Worm (Caenorhabditis elegans) whole organism, L1 larva: ENCODE measurements around the gene F13B6.1.
A peak's percentile ranks its signal among the peaks of the same experiment; 100 is the strongest.

Experiments
- C34B4.2 ChIP-seq: sonication (generic microtip); optimal IDR thresholded peaks from 2 replicates; lab custom pipeline; 2017; ENCODE audit warnings: mild to moderate bottlenecking, missing genetic modification characterization, missing compliant biosample characterization
- alr-1 ChIP-seq: fragments of 200-800 bp; sonication (Bioruptor generic); optimal IDR thresholded peaks from 2 replicates; lab custom pipeline; 2018; ENCODE audit warnings: borderline replicate concordance, mild to moderate bottlenecking, missing genetic modification characterization, missing compliant biosample characterization
- aly-2 ChIP-seq: fragments of 150-350 bp; optimal IDR thresholded peaks from 2 replicates; lab custom pipeline; 2014; ENCODE audit warnings: missing biosample characterization, missing genetic modification characterization
- blmp-1 ChIP-seq: fragments of 150-350 bp; optimal IDR thresholded peaks from 2 replicates; lab custom pipeline; 2014; ENCODE audit warnings: missing biosample characterization, missing genetic modification characterization
- ceh-63 ChIP-seq: fragments of 200-800 bp; sonication (Bioruptor generic); optimal IDR thresholded peaks from 2 replicates; lab custom pipeline; 2018; ENCODE audit warnings: mild to moderate bottlenecking, missing genetic modification characterization, missing compliant biosample characterization
- ceh-8 ChIP-seq: fragments of 200-800 bp; sonication (Bioruptor generic); optimal IDR thresholded peaks from 2 replicates; lab custom pipeline; 2018; ENCODE audit warnings: mild to moderate bottlenecking, missing genetic modification characterization, moderate library complexity, missing compliant biosample characterization
- ceh-82 ChIP-seq, 3 experiments: fragments of 150-350 bp in 1 of 3; sonication (generic microtip) in 2 of 3; optimal IDR thresholded peaks; 2 replicates each; lab custom pipeline; 2014 to 2017; ENCODE audit warnings: missing biosample characterization in 3 of 3, missing genetic modification characterization in 3 of 3
- dpl-1 ChIP-seq, 3 experiments: fragments of 150-350 bp in 2 of 3; sonication (generic microtip) in 1 of 3; optimal IDR thresholded peaks; 2 replicates each; lab custom pipeline; 2014 to 2017; ENCODE audit warnings: missing biosample characterization in 3 of 3, missing genetic modification characterization in 3 of 3, missing genetic modification reagents in 3 of 3
- efl-1 ChIP-seq, 4 experiments: fragments of 150-350 bp; optimal IDR thresholded peaks in 3 of 4; peaks in 1 of 4; 1 replicate in 1 of 4; 2 replicates in 3 of 4; lab custom pipeline; 2014; ENCODE audit warnings: missing biosample characterization in 2 of 4, missing genetic modification characterization in 2 of 4, missing genetic modification reagents in 2 of 4
- fkh-10 ChIP-seq: sonication (generic microtip); optimal IDR thresholded peaks from 2 replicates; lab custom pipeline; 2017; ENCODE audit warnings: missing biosample characterization, missing genetic modification reagents, missing genetic modification characterization
- fkh-8 ChIP-seq: sonication (generic microtip); optimal IDR thresholded peaks from 2 replicates; lab custom pipeline; 2016; ENCODE audit warnings: mild to moderate bottlenecking, missing genetic modification characterization, missing compliant biosample characterization
- grh-1 ChIP-seq: fragments of 200-800 bp; sonication (Bioruptor generic); IDR thresholded peaks from 2 replicates; pipeline ENCODE4 v1.3.6; 2022; ENCODE audit warnings: missing genetic modification reagents, missing genetic modification characterization, missing compliant biosample characterization
- hlh-17 ChIP-seq: fragments of 200-800 bp; sonication (Bioruptor generic); optimal IDR thresholded peaks from 2 replicates; lab custom pipeline; 2018; ENCODE audit warnings: missing genetic modification characterization, mild to moderate bottlenecking, missing compliant biosample characterization, moderate library complexity, borderline replicate concordance
- isw-1 ChIP-seq: fragments of 200-800 bp; sonication (Bioruptor generic); IDR thresholded peaks from 2 replicates; pipeline ENCODE4 v1.3.6; 2022; ENCODE audit warnings: missing genetic modification characterization, missing compliant biosample characterization
- lin-14 ChIP-seq: fragments of 200-800 bp; sonication (Bioruptor generic); optimal IDR thresholded peaks from 2 replicates; lab custom pipeline; 2018; ENCODE audit warnings: mild to moderate bottlenecking, missing genetic modification characterization, moderate library complexity, missing compliant biosample characterization
- lsy-2 ChIP-seq, 2 experiments: fragments of 150-350 bp; optimal IDR thresholded peaks; 2 replicates each; lab custom pipeline; 2014; ENCODE audit warnings: missing biosample characterization in 2 of 2, missing genetic modification characterization in 2 of 2
- mef-2 ChIP-seq: fragments of 150-350 bp; optimal IDR thresholded peaks from 2 replicates; lab custom pipeline; 2014; ENCODE audit warnings: missing biosample characterization, missing genetic modification characterization
- nhr-28 ChIP-seq: fragments of 150-350 bp; optimal IDR thresholded peaks from 2 replicates; lab custom pipeline; 2014; ENCODE audit warnings: missing biosample characterization, missing genetic modification characterization
- nhr-47 ChIP-seq: sonication (generic microtip); optimal IDR thresholded peaks from 2 replicates; lab custom pipeline; 2016; ENCODE audit warnings: mild to moderate bottlenecking, missing genetic modification characterization, moderate library complexity, missing compliant biosample characterization
- nhr-71 ChIP-seq: sonication (generic microtip); optimal IDR thresholded peaks from 2 replicates; lab custom pipeline; 2016; ENCODE audit warnings: mild to moderate bottlenecking, missing genetic modification characterization, moderate library complexity, missing compliant biosample characterization
- nhr-84 ChIP-seq: sonication (generic microtip); optimal IDR thresholded peaks from 2 replicates; lab custom pipeline; 2017; ENCODE audit warnings: missing biosample characterization, missing genetic modification characterization
- pag-3 ChIP-seq: sonication (generic microtip); optimal IDR thresholded peaks from 2 replicates; lab custom pipeline; 2017; ENCODE audit warnings: missing genetic modification characterization, mild to moderate bottlenecking, missing compliant biosample characterization, antibody characterized with exemption, borderline replicate concordance; ENCODE audit not compliant: insufficient read depth
- pax-3 ChIP-seq: fragments of 200-800 bp; sonication (Bioruptor generic); optimal IDR thresholded peaks from 2 replicates; lab custom pipeline; 2018; ENCODE audit warnings: mild to moderate bottlenecking, missing genetic modification characterization, moderate library complexity, missing compliant biosample characterization
- pqm-1 ChIP-seq: sonication (generic microtip); optimal IDR thresholded peaks from 3 replicates; lab custom pipeline; 2017; ENCODE audit warnings: missing biosample characterization, missing genetic modification characterization
- rnt-1 ChIP-seq: sonication (generic microtip); optimal IDR thresholded peaks from 2 replicates; lab custom pipeline; 2016; ENCODE audit warnings: mild to moderate bottlenecking, missing genetic modification characterization, moderate library complexity, missing compliant biosample characterization
- sptf-1 ChIP-seq: fragments of 150-350 bp; optimal IDR thresholded peaks from 2 replicates; lab custom pipeline; 2014; ENCODE audit warnings: missing biosample characterization, missing genetic modification characterization
- sup-37 ChIP-seq: fragments of 200-800 bp; sonication (Bioruptor generic); optimal IDR thresholded peaks from 2 replicates; lab custom pipeline; 2018; ENCODE audit warnings: mild to moderate bottlenecking, missing genetic modification characterization, missing compliant biosample characterization

F13B6.1 gene

ce11 chrIV:7445236-7445635, 11.1 kb upstream of the F13B6.1 start, which contains the start of gene valv-1:
TSS of gene valv-1 (minus strand) at chrIV:7445336.
- TF ChIP-seq mef-2 (tag; lab: Kevin White, UChicago), result no peak
- no peak for TF ChIP-seq C34B4.2

DNA sequence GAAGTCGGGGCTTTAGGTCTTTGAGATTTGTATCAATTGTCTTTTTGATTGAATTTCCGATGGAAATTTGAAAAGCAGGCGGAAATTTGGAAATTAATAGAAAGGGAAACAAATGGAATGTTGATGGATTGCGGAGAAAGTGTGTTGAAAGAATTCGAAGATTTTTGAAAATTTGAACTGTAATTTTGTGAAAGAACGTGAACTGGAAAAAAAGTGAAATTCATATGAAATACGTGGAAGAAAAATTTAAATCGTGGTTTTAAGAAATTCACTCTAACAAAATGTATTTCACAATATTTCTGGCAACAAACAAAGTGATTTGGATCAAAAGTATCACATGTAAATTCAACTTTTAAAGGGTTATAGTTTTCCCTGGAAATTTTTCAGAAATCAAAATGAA, 10.3 kb upstream of the F13B6.1 start, which contains the start of gene B0496.1:
B0496.1 (plus strand) TSS at position 301 of the 400 bp plus-strand sequence.
- TF ChIP-seq blmp-1 (tag; lab: Kevin White, UChicago), result peak; percentile 41
- no peak for TF ChIP-seq nhr-71 (tag; lab: Kevin White, UChicago)

- TF ChIP-seq pax-3 (tag; lab: Kevin White, UChicago), result no peak
- no peak for TF ChIP-seq pqm-1 (tag; lab: Kevin White, UChicago)
- no peak for TF ChIP-seq nhr-84 (tag; lab: Kevin White, UChicago)
- no peak for TF ChIP-seq sptf-1 (tag; lab: Kevin White, UChicago)
Observed at ce11 chrIV:7447556-7447955, 8.8 kb upstream of the F13B6.1 start, which contains the start of gene B0496.2. TSS of gene B0496.2 (plus strand) at chrIV:7447856.

DNA sequence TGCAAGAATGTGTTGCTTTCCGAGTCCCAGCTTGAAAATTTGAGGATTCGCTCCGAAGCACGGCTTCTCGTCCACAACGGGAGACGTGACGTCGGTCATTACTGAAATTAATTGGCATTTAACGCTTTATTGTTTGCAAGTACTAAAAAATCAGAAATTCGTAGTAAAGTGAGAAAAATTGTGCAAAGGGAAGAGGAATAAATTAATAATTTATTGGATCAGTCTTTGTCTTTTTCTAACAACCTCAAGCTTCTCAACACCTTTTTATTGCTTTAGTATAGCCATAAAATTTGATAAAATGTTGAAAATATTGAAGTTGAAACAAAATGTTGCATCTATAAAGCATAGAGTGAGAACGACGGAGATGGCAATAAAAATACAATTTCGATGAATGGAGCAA, 5.0 kb upstream of the F13B6.1 start, which contains the start of gene tes-1:
tes-1 (minus strand) TSS at position 101 of the 400 bp plus-strand sequence.
- TF ChIP-seq rnt-1 (tag; lab: Kevin White, UChicago), result no peak
- TF ChIP-seq efl-1 (optimal IDR thresholded peaks at IDR 0.05; lab: Kevin White, UChicago), result no peak
- TF ChIP-seq efl-1 (GFP tag; optimal IDR thresholded peaks at IDR 0.05 in 1 of 2; lab: Kevin White, UChicago), result no peak
- no peak for TF ChIP-seq alr-1
- TF ChIP-seq ceh-63 (GFP tag; lab: Kevin White, UChicago), result no peak
- no peak for TF ChIP-seq hlh-17
- no peak for TF ChIP-seq pag-3 (tag; lab: Kevin White, UChicago)
- no peak for TF ChIP-seq nhr-47 (tag; lab: Kevin White, UChicago)
- no peak for TF ChIP-seq lsy-2 (tag; optimal IDR thresholded peaks at IDR 0.05; lab: Kevin White, UChicago)
- TF ChIP-seq nhr-28, result no peak

DNA sequence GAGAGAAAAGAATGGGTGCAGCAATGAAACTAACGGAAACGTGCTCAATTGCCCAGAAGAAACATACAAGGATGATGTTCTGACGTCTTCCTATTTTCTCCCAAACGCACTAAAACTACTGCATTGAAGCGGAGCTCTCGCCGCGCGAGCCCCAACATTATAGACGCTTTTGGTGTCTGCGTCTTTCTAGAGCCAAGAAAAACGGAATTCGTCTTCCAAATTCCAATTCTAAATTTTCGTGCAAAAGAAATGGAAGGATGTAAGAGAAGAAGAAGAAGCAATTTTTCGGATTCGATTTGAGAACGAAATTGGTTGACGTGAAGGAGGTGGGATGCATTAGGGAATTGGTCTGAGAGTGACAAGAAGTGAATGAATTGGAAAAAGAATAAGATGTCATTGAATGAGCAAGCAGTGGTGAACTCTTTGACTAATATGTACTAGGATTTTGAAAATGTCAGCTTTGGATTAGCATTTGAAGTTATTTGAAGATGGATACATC, 2.6 kb upstream of the F13B6.1 start:
- TF ChIP-seq blmp-1 (tag; lab: Kevin White, UChicago), result no peak
- TF ChIP-seq isw-1 (GFP tag; lab: Robert Waterston, UW), result 0 out of 2 replicates have a peak, but pooled peaks have one; percentile 7
- TF ChIP-seq lin-14 (GFP tag; lab: Kevin White, UChicago), result peak; percentile 74
- TF ChIP-seq ceh-63 (GFP tag; lab: Kevin White, UChicago), result no peak
- TF ChIP-seq dpl-1 (GFP tag; optimal IDR thresholded peaks at IDR 0.05; lab: Kevin White, UChicago), result no peak
- TF ChIP-seq aly-2 (tag; lab: Kevin White, UChicago), result no peak
- peak; percentile 28 for TF ChIP-seq ceh-8 (GFP tag; lab: Kevin White, UChicago)
- peak in 1 of 3 experiments; percentile 36 for TF ChIP-seq ceh-82 (tag; optimal IDR thresholded peaks at IDR 0.05; lab: Kevin White, UChicago)
- peak; percentile 17 for TF ChIP-seq fkh-8 (tag; lab: Kevin White, UChicago)
- peak; percentile 16 for TF ChIP-seq fkh-10 (GFP tag; lab: Kevin White, UChicago)

DNA sequence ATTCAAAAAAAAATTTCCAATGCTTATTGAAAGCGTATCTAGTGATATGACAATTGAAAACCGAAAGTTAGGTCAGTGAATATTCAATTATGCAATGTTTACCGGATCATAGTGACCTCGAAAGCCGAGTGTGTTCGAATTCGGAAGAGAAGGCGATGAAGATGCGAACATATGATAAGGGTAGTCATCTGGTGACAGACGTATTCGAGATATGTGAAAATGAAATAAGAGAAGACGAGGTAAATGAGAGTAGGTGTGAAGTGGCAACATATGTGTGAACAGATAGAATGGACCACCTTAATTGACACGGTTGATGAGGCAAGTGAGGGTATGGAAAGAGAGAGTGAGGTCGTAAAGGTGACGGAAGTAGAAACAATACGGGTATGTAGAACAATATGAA, 1.4 kb upstream of the F13B6.1 start:
- no peak for TF ChIP-seq alr-1
- no peak for TF ChIP-seq efl-1 (optimal IDR thresholded peaks at IDR 0.05; lab: Kevin White, UChicago)
- TF ChIP-seq efl-1 (GFP tag; optimal IDR thresholded peaks at IDR 0.05 in 1 of 2; lab: Kevin White, UChicago), result no peak
- TF ChIP-seq sup-37 (GFP tag; lab: Kevin White, UChicago), result no peak
- no peak for TF ChIP-seq grh-1 (GFP tag; lab: Robert Waterston, UW)
- peak; percentile 60 for TF ChIP-seq blmp-1 (tag; lab: Kevin White, UChicago)

- TF ChIP-seq grh-1 (GFP tag; lab: Robert Waterston, UW) (no peak), mef-2 (tag; lab: Kevin White, UChicago) (no peak), pax-3 (tag; lab: Kevin White, UChicago) (no peak), aly-2 (tag; lab: Kevin White, UChicago) (no peak)
Observed at ce11 chrIV:7460225-7460624, 3.9 kb downstream of the F13B6.1 start, which contains the start of gene F13B6.2. TSS of gene F13B6.2 (minus strand) at chrIV:7460325.
